Worm (Caenorhabditis elegans): Measurements from ENCODE around the gene K08C7.6.

DNA sequence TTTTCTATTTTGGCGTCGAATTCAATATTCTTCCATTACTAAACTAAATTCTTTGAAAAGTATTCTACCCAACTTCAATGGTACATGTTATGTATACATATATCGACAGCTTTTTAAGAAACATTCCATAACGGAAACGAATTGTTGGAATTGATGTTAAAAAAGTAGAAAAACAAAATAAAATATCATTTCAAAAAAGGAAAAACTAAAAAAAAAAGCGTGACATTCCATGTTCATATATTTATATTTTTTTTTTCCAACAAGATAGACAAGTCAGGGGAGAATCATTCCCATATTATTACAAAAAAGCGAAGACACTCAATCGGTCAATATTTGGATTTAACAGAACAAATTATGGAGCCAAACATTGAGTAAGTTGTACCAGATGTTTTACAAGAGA lies 19.5 kb upstream of the K08C7.6 start, which contains the start of gene R102.10:
- TF ChIP-seq flt-1 (GFP tag; IDR thresholded peaks at IDR 0.05), result no peak
- TF ChIP-seq ztf-23 (GFP tag; IDR thresholded peaks at IDR 0.05), result no peak
- no peak for TF ChIP-seq ztf-29 (GFP tag; IDR thresholded peaks at IDR 0.05)
- no peak for TF ChIP-seq klf-2 (GFP tag; conservative IDR thresholded peaks at IDR 0.05)
- TF ChIP-seq T22C8.4 (GFP tag; IDR thresholded peaks at IDR 0.05), result no peak
